Fruit fly (Drosophila melanogaster) whole organism, prepupa: ENCODE results near the gene CG4743.

Experiments
- Blimp-1 ChIP-seq: fragments of 200-800 bp; sonication (Bioruptor generic); optimal IDR thresholded peaks from 3 replicates; lab custom pipeline; 2017; ENCODE audit warnings: missing biosample characterization, missing genetic modification characterization, mild to moderate bottlenecking, moderate library complexity, missing genetic modification reagents
- CG10631 ChIP-seq: fragments of 200-800 bp; sonication (Bioruptor generic); optimal IDR thresholded peaks from 2 replicates; lab custom pipeline; 2016; ENCODE audit warnings: missing biosample characterization, missing genetic modification characterization
- CG10669 ChIP-seq: fragments of 200-800 bp; sonication (Bioruptor generic); optimal IDR thresholded peaks from 3 replicates; lab custom pipeline; 2018; ENCODE audit warnings: missing biosample characterization, mild to moderate bottlenecking, missing genetic modification characterization, moderate library complexity
- CG11294 ChIP-seq: fragments of 200-800 bp; sonication (Bioruptor generic); IDR thresholded peaks from 2 replicates; pipeline ENCODE4 v1.3.6; 2022; ENCODE audit warnings: missing biosample characterization, missing genetic modification characterization
- CG11902 ChIP-seq: fragments of 200-800 bp; sonication (Bioruptor generic); optimal IDR thresholded peaks from 3 replicates; lab custom pipeline; 2016; ENCODE audit warnings: missing biosample characterization, missing genetic modification characterization
- CG15336 ChIP-seq: fragments of 200-800 bp; sonication (Bioruptor generic); IDR thresholded peaks from 2 replicates; pipeline ENCODE4 v1.3.6; 2022; ENCODE audit warnings: missing biosample characterization, missing genetic modification characterization
- CG16779 ChIP-seq: fragments of 200-800 bp; sonication (Bioruptor generic); optimal IDR thresholded peaks from 3 replicates; lab custom pipeline; 2017; ENCODE audit warnings: missing biosample characterization, mild to moderate bottlenecking, missing genetic modification characterization
- CG3032 ChIP-seq: fragments of 200-800 bp; optimal IDR thresholded peaks from 2 replicates; lab custom pipeline; 2019; ENCODE audit warnings: missing biosample characterization, mild to moderate bottlenecking, missing genetic modification characterization, moderate library complexity
- CG31627 ChIP-seq: fragments of 200-800 bp; sonication (Bioruptor generic); optimal IDR thresholded peaks from 3 replicates; lab custom pipeline; 2016; ENCODE audit warnings: missing biosample characterization, missing genetic modification characterization
- CG32006 ChIP-seq: fragments of 200-800 bp; sonication (Bioruptor generic); optimal IDR thresholded peaks from 3 replicates; lab custom pipeline; 2017; ENCODE audit warnings: missing biosample characterization, mild to moderate bottlenecking, missing genetic modification characterization
- CG34406 ChIP-seq: fragments of 200-800 bp; sonication (Bioruptor generic); optimal IDR thresholded peaks from 3 replicates; lab custom pipeline; 2016; ENCODE audit warnings: missing biosample characterization, missing genetic modification characterization
- CG3919 ChIP-seq: fragments of 200-800 bp; sonication (Bioruptor generic); optimal IDR thresholded peaks from 3 replicates; lab custom pipeline; 2016; ENCODE audit warnings: missing biosample characterization, missing genetic modification characterization
- CG4318 ChIP-seq: fragments of 200-800 bp; sonication (Bioruptor generic); optimal IDR thresholded peaks from 3 replicates; lab custom pipeline; 2017; ENCODE audit warnings: missing biosample characterization, mild to moderate bottlenecking, missing genetic modification characterization
- CG6163 ChIP-seq: fragments of 200-800 bp; sonication (Bioruptor generic); IDR thresholded peaks from 3 replicates; pipeline ENCODE4 v1.3.6; 2022; ENCODE audit warnings: missing biosample characterization, missing genetic modification characterization
- CG6276 ChIP-seq: fragments of 200-800 bp; sonication (Bioruptor generic); optimal IDR thresholded peaks from 2 replicates; lab custom pipeline; 2017; ENCODE audit warnings: missing biosample characterization, mild to moderate bottlenecking, missing genetic modification characterization
- CG6792 ChIP-seq: fragments of 200-800 bp; sonication (Bioruptor generic); optimal IDR thresholded peaks from 3 replicates; lab custom pipeline; 2016; ENCODE audit warnings: missing biosample characterization, missing genetic modification characterization
- CG6808 ChIP-seq: fragments of 200-800 bp; sonication (Bioruptor generic); optimal IDR thresholded peaks from 3 replicates; lab custom pipeline; 2017; ENCODE audit warnings: missing biosample characterization, missing genetic modification characterization, mild to moderate bottlenecking, moderate library complexity, missing genetic modification reagents
- CG6854 ChIP-seq: fragments of 200-800 bp; sonication (Bioruptor generic); optimal IDR thresholded peaks from 2 replicates; lab custom pipeline; 2017; ENCODE audit warnings: missing biosample characterization, mild to moderate bottlenecking, missing genetic modification characterization
- CG7368 ChIP-seq: fragments of 200-800 bp; sonication (Bioruptor generic); optimal IDR thresholded peaks from 3 replicates; lab custom pipeline; 2016; ENCODE audit warnings: missing biosample characterization, missing genetic modification characterization
- CG8119 ChIP-seq: fragments of 200-800 bp; sonication (Bioruptor generic); IDR thresholded peaks from 3 replicates; pipeline ENCODE4 v1.3.6; 2022; ENCODE audit warnings: missing biosample characterization, missing genetic modification characterization
- CG8319 ChIP-seq: fragments of 200-800 bp; sonication (Bioruptor generic); optimal IDR thresholded peaks from 3 replicates; lab custom pipeline; 2016; ENCODE audit warnings: missing biosample characterization, missing genetic modification characterization
- CG8632 ChIP-seq: fragments of 200-800 bp; sonication (Bioruptor generic); optimal IDR thresholded peaks from 3 replicates; lab custom pipeline; 2016; ENCODE audit warnings: missing biosample characterization, missing genetic modification characterization
- CG9139 ChIP-seq: fragments of 200-800 bp; sonication (Bioruptor generic); optimal IDR thresholded peaks from 3 replicates; lab custom pipeline; 2017; ENCODE audit warnings: missing biosample characterization, mild to moderate bottlenecking, missing genetic modification characterization
- Eip75B ChIP-seq: fragments of 200-800 bp; sonication (Bioruptor generic); optimal IDR thresholded peaks from 3 replicates; lab custom pipeline; 2016; ENCODE audit warnings: missing biosample characterization, missing genetic modification characterization
- Eip78C ChIP-seq: fragments of 200-800 bp; sonication (Bioruptor generic); peaks from one replicate; lab custom pipeline; 2016; ENCODE audit warnings: missing biosample characterization, missing genetic modification characterization
- Ets21C ChIP-seq: fragments of 200-800 bp; sonication (Bioruptor generic); optimal IDR thresholded peaks from 3 replicates; lab custom pipeline; 2016; ENCODE audit warnings: missing biosample characterization, missing genetic modification characterization
- Ets96B ChIP-seq: fragments of 200-800 bp; optimal IDR thresholded peaks from 2 replicates; lab custom pipeline; 2019; ENCODE audit warnings: missing biosample characterization, mild to moderate bottlenecking, missing genetic modification characterization, moderate library complexity
- Hr38 ChIP-seq: sonication (Bioruptor generic); optimal IDR thresholded peaks from 2 replicates; lab custom pipeline; 2016; ENCODE audit warnings: missing biosample characterization, missing genetic modification characterization
- Hr39 ChIP-seq: fragments of 200-800 bp; sonication (Bioruptor generic); optimal IDR thresholded peaks from 2 replicates; lab custom pipeline; 2016; ENCODE audit warnings: missing biosample characterization, missing genetic modification characterization
- Hr4 ChIP-seq: fragments of 200-800 bp; sonication (Bioruptor generic); optimal IDR thresholded peaks from 3 replicates; lab custom pipeline; 2016; ENCODE audit warnings: missing biosample characterization, missing genetic modification characterization
- Lpt ChIP-seq: fragments of 200-800 bp; sonication (Bioruptor generic); optimal IDR thresholded peaks from 3 replicates; lab custom pipeline; 2016; ENCODE audit warnings: missing biosample characterization, missing genetic modification characterization
- Met ChIP-seq: fragments of 200-800 bp; sonication (Bioruptor generic); optimal IDR thresholded peaks from 3 replicates; lab custom pipeline; 2016; ENCODE audit warnings: missing biosample characterization, missing genetic modification characterization
- OdsH ChIP-seq: fragments of 200-800 bp; sonication (Bioruptor generic); optimal IDR thresholded peaks from 3 replicates; lab custom pipeline; 2016; ENCODE audit warnings: missing biosample characterization, missing genetic modification characterization
- Smox ChIP-seq: fragments of 200-800 bp; sonication (Bioruptor generic); optimal IDR thresholded peaks from 3 replicates; lab custom pipeline; 2016; ENCODE audit warnings: missing biosample characterization, missing genetic modification characterization
- Sox102F ChIP-seq: fragments of 200-800 bp; sonication (Bioruptor generic); optimal IDR thresholded peaks from 2 replicates; lab custom pipeline; 2016; ENCODE audit warnings: missing biosample characterization, mild to moderate bottlenecking, missing genetic modification characterization
- Sox14 ChIP-seq: fragments of 200-800 bp; sonication (Bioruptor generic); optimal IDR thresholded peaks from 3 replicates; lab custom pipeline; 2016; ENCODE audit warnings: missing biosample characterization, missing genetic modification characterization
- Sox15 ChIP-seq: fragments of 200-800 bp; sonication (Bioruptor generic); optimal IDR thresholded peaks from 3 replicates; lab custom pipeline; 2016; ENCODE audit warnings: missing biosample characterization, missing genetic modification characterization
- achi ChIP-seq: fragments of 200-800 bp; sonication (Bioruptor generic); optimal IDR thresholded peaks from 3 replicates; lab custom pipeline; 2016; ENCODE audit warnings: missing biosample characterization, missing genetic modification characterization
- acj6 ChIP-seq: fragments of 200-800 bp; sonication (Bioruptor generic); optimal IDR thresholded peaks from 3 replicates; lab custom pipeline; 2016; ENCODE audit warnings: missing biosample characterization, missing genetic modification characterization
- cyc ChIP-seq: fragments of 200-800 bp; sonication (Bioruptor generic); optimal IDR thresholded peaks from 3 replicates; lab custom pipeline; 2016; ENCODE audit warnings: missing biosample characterization, missing genetic modification characterization
- dac ChIP-seq: fragments of 200-800 bp; sonication (Bioruptor generic); optimal IDR thresholded peaks from 2 replicates; lab custom pipeline; 2017; ENCODE audit warnings: missing biosample characterization, mild to moderate bottlenecking, missing genetic modification characterization
- eg ChIP-seq: fragments of 200-800 bp; sonication (Bioruptor generic); IDR thresholded peaks from 3 replicates; pipeline ENCODE4 v1.3.6; 2022; ENCODE audit warnings: missing biosample characterization, missing genetic modification characterization
- fd59A ChIP-seq: fragments of 200-800 bp; sonication (Bioruptor generic); optimal IDR thresholded peaks from 2 replicates; lab custom pipeline; 2017; ENCODE audit warnings: missing biosample characterization, mild to moderate bottlenecking, missing genetic modification characterization, missing genetic modification reagents
- fd85E ChIP-seq: fragments of 200-800 bp; sonication (Bioruptor generic); optimal IDR thresholded peaks from 3 replicates; lab custom pipeline; 2016; ENCODE audit warnings: missing biosample characterization, missing genetic modification characterization
- fkh ChIP-seq: fragments of 200-800 bp; sonication (Bioruptor generic); optimal IDR thresholded peaks from 3 replicates; lab custom pipeline; 2017; ENCODE audit warnings: missing biosample characterization, mild to moderate bottlenecking, missing genetic modification characterization, moderate library complexity
- lz ChIP-seq: fragments of 200-800 bp; sonication (Bioruptor generic); optimal IDR thresholded peaks from 3 replicates; lab custom pipeline; 2016; ENCODE audit warnings: missing biosample characterization, missing genetic modification characterization
- net ChIP-seq: fragments of 200-800 bp; sonication (Bioruptor generic); optimal IDR thresholded peaks from 3 replicates; lab custom pipeline; 2016; ENCODE audit warnings: missing biosample characterization, missing genetic modification characterization
- pdm3 ChIP-seq: fragments of 200-800 bp; sonication (Bioruptor generic); optimal IDR thresholded peaks from 3 replicates; lab custom pipeline; 2016; ENCODE audit warnings: missing biosample characterization, missing genetic modification characterization
- spab ChIP-seq: fragments of 200-800 bp; sonication (Bioruptor generic); optimal IDR thresholded peaks from 2 replicates; lab custom pipeline; 2017; ENCODE audit warnings: missing biosample characterization, mild to moderate bottlenecking, missing genetic modification characterization, missing genetic modification reagents
- ss ChIP-seq, 2 experiments: fragments of 200-800 bp; sonication (Bioruptor generic); optimal IDR thresholded peaks; 2 replicates in 1 of 2; 3 replicates in 1 of 2; lab custom pipeline; 2017 to 2018; ENCODE audit warnings: mild to moderate bottlenecking in 2 of 2, missing biosample characterization in 2 of 2, missing genetic modification characterization in 2 of 2, moderate library complexity in 1 of 2
- svp ChIP-seq: fragments of 200-800 bp; sonication (Bioruptor generic); peaks from one replicate; lab custom pipeline; 2016; ENCODE audit warnings: missing biosample characterization, missing genetic modification characterization
- topi ChIP-seq: fragments of 200-800 bp; sonication (Bioruptor generic); optimal IDR thresholded peaks from 3 replicates; lab custom pipeline; 2016; ENCODE audit warnings: missing biosample characterization, missing genetic modification characterization
- vri ChIP-seq: fragments of 200-800 bp; sonication (Bioruptor generic); optimal IDR thresholded peaks from 3 replicates; lab custom pipeline; 2016; ENCODE audit warnings: missing biosample characterization, mild to moderate bottlenecking, missing genetic modification characterization

Gene CG4743

DNA sequence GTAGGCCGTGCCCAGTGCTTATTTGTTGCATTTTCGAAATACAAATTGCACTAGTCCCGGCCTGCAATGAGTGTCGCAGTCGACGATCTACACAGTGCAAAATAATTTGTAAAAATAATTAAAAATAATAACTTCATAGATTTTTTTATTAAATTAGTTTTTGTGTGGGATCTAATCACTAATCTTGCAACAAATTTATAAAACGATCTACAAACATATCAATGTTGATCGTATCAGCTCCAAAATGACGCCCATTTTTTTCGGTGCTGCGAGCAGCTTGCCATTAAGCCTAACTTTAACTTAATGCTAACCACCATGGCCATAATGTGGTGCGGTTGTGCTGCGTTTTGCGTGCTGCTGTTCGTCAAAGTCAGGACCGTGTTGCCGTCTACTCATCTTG is 28.9 kb downstream of the CG4743 start:
- TF ChIP-seq CG8632, result peak; percentile 18
- TF ChIP-seq CG6792 (GFP tag; lab: Kevin White, UChicago), result peak; percentile 30
- TF ChIP-seq Smox (GFP tag; lab: Kevin White, UChicago), result peak; percentile 25
- TF ChIP-seq fkh (GFP tag; lab: Kevin White, UChicago), result no peak
- TF ChIP-seq vri (GFP tag; lab: Kevin White, UChicago), result no peak
- TF ChIP-seq net (GFP tag; lab: Kevin White, UChicago), result no peak
- TF ChIP-seq Lpt (GFP tag; lab: Kevin White, UChicago), result peak; percentile 35
- TF ChIP-seq svp (GFP tag; lab: Kevin White, UChicago), result peak; percentile 53
- TF ChIP-seq CG15336, result peak; percentile 77
- TF ChIP-seq achi (GFP tag; lab: Kevin White, UChicago), result peak; percentile 49
- peak; percentile 47 for TF ChIP-seq CG3919 (GFP tag; lab: Kevin White, UChicago)
- peak; percentile 34 for TF ChIP-seq CG7368 (GFP tag; lab: Kevin White, UChicago)
- peak; percentile 56 for TF ChIP-seq topi (GFP tag; lab: Kevin White, UChicago)
- peak; percentile 28 for TF ChIP-seq CG34406 (GFP tag; lab: Kevin White, UChicago)
- TF ChIP-seq Eip78C, result peak; percentile 79
- TF ChIP-seq Sox15 (GFP tag; lab: Kevin White, UChicago), result no peak
- TF ChIP-seq Met, result peak; percentile 39
- no peak for TF ChIP-seq CG31627 (GFP tag; lab: Kevin White, UChicago)
- peak; percentile 70 for TF ChIP-seq CG8119 (GFP tag; lab: Robert Waterston, UW)
- no peak for TF ChIP-seq dac (GFP tag; lab: Kevin White, UChicago)
- TF ChIP-seq Eip75B (GFP tag; lab: Kevin White, UChicago), result peak; percentile 36
- TF ChIP-seq CG3032 (tag; lab: Kevin White, UChicago), result peak; percentile 47
- peak; percentile 63 for TF ChIP-seq CG6276 (GFP tag; lab: Kevin White, UChicago)
- TF ChIP-seq pdm3, result peak; percentile 43
- peak; percentile 65 for TF ChIP-seq Hr4 (GFP tag; lab: Kevin White, UChicago)
- peak in 1 of 2 experiments; percentile 47 for TF ChIP-seq ss (GFP tag; optimal IDR thresholded peaks at IDR 0.05; lab: Kevin White, UChicago)
- TF ChIP-seq CG9139 (GFP tag; lab: Kevin White, UChicago), result peak; percentile 22
- peak; percentile 66 for TF ChIP-seq eg (GFP tag; lab: Robert Waterston, UW)
- no peak for TF ChIP-seq CG6854 (GFP tag; lab: Kevin White, UChicago)
- TF ChIP-seq CG6163 (GFP tag; lab: Robert Waterston, UW), result peak; percentile 71; the same call in 1 of the 3 replicates
- TF ChIP-seq CG11294 (GFP tag; lab: Robert Waterston, UW), result 0 out of 2 replicates have a peak, but pooled peaks have one; percentile 11
- TF ChIP-seq spab (GFP tag; lab: Kevin White, UChicago), result peak; percentile 43
- peak; percentile 44 for TF ChIP-seq acj6 (GFP tag; lab: Kevin White, UChicago)
- TF ChIP-seq CG6808 (GFP tag; lab: Kevin White, UChicago), result peak; percentile 46
- no peak for TF ChIP-seq fd59A (GFP tag; lab: Kevin White, UChicago)
- peak; percentile 10 for TF ChIP-seq Sox14 (GFP tag; lab: Kevin White, UChicago)
- no peak for TF ChIP-seq Hr38 (GFP tag; lab: Kevin White, UChicago)
- TF ChIP-seq cyc (GFP tag; lab: Kevin White, UChicago), result peak; percentile 38
- peak; percentile 38 for TF ChIP-seq CG10669 (GFP tag; lab: Kevin White, UChicago)
- TF ChIP-seq lz (GFP tag; lab: Kevin White, UChicago), result peak; percentile 30
- peak; percentile 55 for TF ChIP-seq OdsH (GFP tag; lab: Kevin White, UChicago)
- no peak for TF ChIP-seq CG11902 (GFP tag; lab: Kevin White, UChicago)
- peak; percentile 16 for TF ChIP-seq Hr39 (GFP tag; lab: Kevin White, UChicago)
- no peak for TF ChIP-seq CG16779 (tag; lab: Kevin White, UChicago)
- TF ChIP-seq CG8319 (GFP tag; lab: Kevin White, UChicago), result no peak
- TF ChIP-seq CG10631 (GFP tag; lab: Kevin White, UChicago), result peak; percentile 39
- TF ChIP-seq Ets21C (GFP tag; lab: Kevin White, UChicago), result no peak
- TF ChIP-seq fd85E, result no peak
- TF ChIP-seq Blimp-1 (GFP tag; lab: Kevin White, UChicago), result no peak
- no peak for TF ChIP-seq CG4318 (GFP tag; lab: Kevin White, UChicago)
- TF ChIP-seq CG32006 (GFP tag; lab: Kevin White, UChicago), result peak; percentile 65
- peak; percentile 13 for TF ChIP-seq Sox102F (GFP tag; lab: Kevin White, UChicago)
- TF ChIP-seq Ets96B (tag; lab: Kevin White, UChicago), result peak; percentile 45
